Worm (Caenorhabditis elegans) whole organism, mixed stage, embryonic: Measurements from ENCODE around the gene H12I19.115.

Source experiments
- M03D4.4 ChIP-seq: sonication (generic microtip); optimal IDR thresholded peaks from 2 replicates; lab custom pipeline; 2017; ENCODE audit warnings: mild to moderate bottlenecking, missing genetic modification characterization, missing compliant biosample characterization
- bed-3 ChIP-seq: fragments of 200-800 bp; sonication (Bioruptor generic); optimal IDR thresholded peaks from 3 replicates; lab custom pipeline; 2018; ENCODE audit warnings: mild to moderate bottlenecking, missing genetic modification characterization, moderate library complexity, missing compliant biosample characterization
- blmp-1 ChIP-seq: fragments of 150-350 bp; optimal IDR thresholded peaks from 2 replicates; lab custom pipeline; 2014; ENCODE audit warnings: missing biosample characterization, missing genetic modification characterization
- ceh-39 ChIP-seq: fragments of 150-350 bp; optimal IDR thresholded peaks from 2 replicates; lab custom pipeline; 2014; ENCODE audit warnings: missing biosample characterization, missing genetic modification characterization
- ceh-43 ChIP-seq: fragments of 200-800 bp; sonication (Bioruptor generic); optimal IDR thresholded peaks from 2 replicates; lab custom pipeline; 2018; ENCODE audit warnings: mild to moderate bottlenecking, missing genetic modification characterization, moderate library complexity, missing compliant biosample characterization
- ceh-83 ChIP-seq: fragments of 200-800 bp; sonication (Bioruptor generic); optimal IDR thresholded peaks from 2 replicates; lab custom pipeline; 2018; ENCODE audit warnings: mild to moderate bottlenecking, missing genetic modification characterization, missing compliant biosample characterization
- ces-1 ChIP-seq: fragments of 150-350 bp; optimal IDR thresholded peaks from 2 replicates; lab custom pipeline; 2014; ENCODE audit warnings: missing biosample characterization, missing genetic modification reagents, missing genetic modification characterization
- cnd-1 ChIP-seq: fragments of 200-800 bp; sonication (Bioruptor generic); optimal IDR thresholded peaks from 2 replicates; lab custom pipeline; 2018; ENCODE audit warnings: mild to moderate bottlenecking, missing genetic modification characterization, missing compliant biosample characterization
- drap-1 ChIP-seq: fragments of 200-800 bp; sonication (Bioruptor generic); optimal IDR thresholded peaks from 3 replicates; lab custom pipeline; 2018; ENCODE audit warnings: mild to moderate bottlenecking, missing genetic modification characterization, missing compliant biosample characterization
- elt-1 ChIP-seq: sonication (generic microtip); optimal IDR thresholded peaks from 2 replicates; lab custom pipeline; 2017; ENCODE audit warnings: missing genetic modification characterization, mild to moderate bottlenecking, missing compliant biosample characterization, antibody characterized with exemption, moderate library complexity, borderline replicate concordance; ENCODE audit not compliant: insufficient read depth
- elt-3 ChIP-seq: fragments of 150-350 bp; optimal IDR thresholded peaks from 2 replicates; lab custom pipeline; 2014; ENCODE audit warnings: missing biosample characterization, missing genetic modification characterization
- flh-1 ChIP-seq: fragments of 200-800 bp; sonication (Bioruptor generic); optimal IDR thresholded peaks from 2 replicates; lab custom pipeline; 2018; ENCODE audit warnings: mild to moderate bottlenecking, missing genetic modification characterization, moderate library complexity, missing compliant biosample characterization
- ham-2 ChIP-seq: fragments of 200-800 bp; sonication (Bioruptor generic); optimal IDR thresholded peaks from 2 replicates; lab custom pipeline; 2018; ENCODE audit warnings: mild to moderate bottlenecking, missing genetic modification characterization, missing compliant biosample characterization
- hlh-1 ChIP-seq: fragments of 150-350 bp; optimal IDR thresholded peaks from 2 replicates; lab custom pipeline; 2014; ENCODE audit warnings: missing biosample characterization, missing genetic modification reagents, missing genetic modification characterization
- lin-32 ChIP-seq: fragments of 200-800 bp; sonication (Bioruptor generic); optimal IDR thresholded peaks from 2 replicates; lab custom pipeline; 2018; ENCODE audit warnings: mild to moderate bottlenecking, missing genetic modification characterization, missing compliant biosample characterization
- lsy-2 ChIP-seq: fragments of 150-350 bp; optimal IDR thresholded peaks from 2 replicates; lab custom pipeline; 2014; ENCODE audit warnings: missing biosample characterization, missing genetic modification characterization
- mep-1 ChIP-seq: fragments of 150-350 bp; optimal IDR thresholded peaks from 2 replicates; lab custom pipeline; 2017; ENCODE audit warnings: missing biosample characterization, missing genetic modification reagents, missing genetic modification characterization, inconsistent platforms
- mls-2 ChIP-seq: sonication (generic microtip); optimal IDR thresholded peaks from 2 replicates; lab custom pipeline; 2016; ENCODE audit warnings: mild to moderate bottlenecking, missing genetic modification characterization, moderate library complexity, missing compliant biosample characterization
- nhr-12 ChIP-seq: fragments of 150-350 bp; optimal IDR thresholded peaks from 2 replicates; lab custom pipeline; 2014; ENCODE audit warnings: missing biosample characterization, missing genetic modification characterization
- nhr-2 ChIP-seq: fragments of 150-350 bp; optimal IDR thresholded peaks from 2 replicates; lab custom pipeline; 2014; ENCODE audit warnings: missing biosample characterization, missing genetic modification characterization
- nhr-237 ChIP-seq: fragments of 150-350 bp; optimal IDR thresholded peaks from 2 replicates; lab custom pipeline; 2014; ENCODE audit warnings: missing biosample characterization, missing genetic modification characterization
- nhr-76 ChIP-seq: sonication (generic microtip); optimal IDR thresholded peaks from 2 replicates; lab custom pipeline; 2017; ENCODE audit warnings: missing biosample characterization, missing genetic modification characterization
- pha-4 ChIP-seq: fragments of 150-350 bp; optimal IDR thresholded peaks from 2 replicates; lab custom pipeline; 2018; ENCODE audit warnings: missing biosample characterization, missing genetic modification reagents, missing genetic modification characterization
- sem-2 ChIP-seq: fragments of 200-800 bp; sonication (Bioruptor generic); optimal IDR thresholded peaks from 2 replicates; lab custom pipeline; 2018; ENCODE audit warnings: mild to moderate bottlenecking, missing genetic modification characterization, missing compliant biosample characterization
- sptf-1 ChIP-seq: sonication (generic microtip); optimal IDR thresholded peaks from 2 replicates; lab custom pipeline; 2017; ENCODE audit warnings: mild to moderate bottlenecking, missing genetic modification characterization, moderate library complexity, missing compliant biosample characterization
- tbx-8 ChIP-seq: fragments of 200-800 bp; sonication (Bioruptor generic); optimal IDR thresholded peaks from 2 replicates; lab custom pipeline; 2018; ENCODE audit warnings: mild to moderate bottlenecking, missing genetic modification characterization, moderate library complexity, missing compliant biosample characterization
- unc-120 ChIP-seq: sonication (generic microtip); optimal IDR thresholded peaks from 2 replicates; lab custom pipeline; 2017; ENCODE audit warnings: missing genetic modification characterization, missing compliant biosample characterization; ENCODE audit not compliant: poor library complexity, severe bottlenecking
- unc-39 ChIP-seq: fragments of 150-350 bp; optimal IDR thresholded peaks from 2 replicates; lab custom pipeline; 2014; ENCODE audit warnings: missing biosample characterization, missing genetic modification characterization
- unc-62 ChIP-seq: fragments of 150-350 bp; optimal IDR thresholded peaks from 2 replicates; lab custom pipeline; 2014; ENCODE audit warnings: missing biosample characterization, missing genetic modification reagents, missing genetic modification characterization
- zip-8 ChIP-seq: fragments of 150-350 bp; optimal IDR thresholded peaks from 2 replicates; lab custom pipeline; 2014; ENCODE audit warnings: missing biosample characterization, missing genetic modification characterization
- ztf-11 ChIP-seq: fragments of 150-350 bp; optimal IDR thresholded peaks from 2 replicates; lab custom pipeline; 2014; ENCODE audit warnings: missing biosample characterization, missing genetic modification characterization

The H12I19.115 gene

ce11 chrIV:14091242-14091641 is 36.4 kb downstream of the H12I19.115 start, which contains the start of gene noah-2:
Gene noah-2, plus strand, starts transcription at chrIV:14091254.
- TF ChIP-seq mep-1 (tag; lab: Kevin White, UChicago) (no peak), mls-2 (tag; lab: Kevin White, UChicago) (no peak), unc-39 (tag; lab: Kevin White, UChicago) (no peak), bed-3 (GFP tag; lab: Kevin White, UChicago) (no peak), pha-4 (tag; lab: Kevin White, UChicago) (no peak), ztf-11 (no peak), nhr-237 (no peak), elt-1 (tag; lab: Kevin White, UChicago) (no peak), M03D4.4 (tag; lab: Kevin White, UChicago) (no peak), nhr-76 (tag; lab: Kevin White, UChicago) (no peak), tbx-8 (no peak), ceh-83 (GFP tag; lab: Kevin White, UChicago) (no peak), cnd-1 (tag; lab: Kevin White, UChicago) (no peak), nhr-12 (tag; lab: Kevin White, UChicago) (no peak), elt-3 (no peak), zip-8 (tag; lab: Kevin White, UChicago) (no peak), unc-120 (tag; lab: Kevin White, UChicago) (no peak), ceh-43 (no peak), hlh-1 (tag; lab: Kevin White, UChicago) (no peak)

DNA sequence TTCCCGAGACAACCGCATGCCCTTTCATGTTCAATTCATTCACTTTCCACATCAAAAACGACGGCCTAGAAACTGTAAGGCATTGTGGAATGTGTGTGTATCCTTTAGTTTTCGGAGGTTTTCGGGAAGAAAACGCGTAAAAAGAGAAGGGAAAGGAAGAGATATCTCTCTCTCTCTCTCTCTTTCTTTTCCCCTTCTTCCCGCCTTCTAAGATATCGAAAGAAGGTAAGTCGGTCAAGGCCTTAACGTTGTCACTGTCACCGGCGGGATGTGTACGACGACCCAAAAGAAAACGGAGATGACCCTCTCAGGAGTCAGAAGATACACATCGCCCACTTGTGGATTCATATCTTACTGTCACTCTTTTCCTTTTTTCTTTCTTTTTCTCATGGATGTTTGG is 37.9 kb downstream of the H12I19.115 start:
- TF ChIP-seq lin-32 (GFP tag; lab: Kevin White, UChicago) (no peak), flh-1 (GFP tag; lab: Kevin White, UChicago) (no peak), nhr-2 (tag; lab: Kevin White, UChicago) (peak; percentile 62), elt-1 (tag; lab: Kevin White, UChicago) (peak; percentile 59), unc-62 (GFP tag; lab: Kevin White, UChicago) (peak; percentile 35), blmp-1 (tag; lab: Kevin White, UChicago) (peak; percentile 90), nhr-237 (no peak), drap-1 (GFP tag; lab: Kevin White, UChicago) (no peak), pha-4 (tag; lab: Kevin White, UChicago) (no peak)

- TF ChIP-seq ztf-11, result no peak
- peak; percentile 77 for TF ChIP-seq elt-1 (tag; lab: Kevin White, UChicago)
These were observed 41.3 kb downstream of the H12I19.115 start for ce11 chrIV:14086395-14086794.

ce11 chrIV:14083505-14083904 is 44.1 kb downstream of the H12I19.115 start, which contains the start of gene F52B11.2:
Gene F52B11.2, plus strand, starts transcription at chrIV:14083568.
- TF ChIP-seq elt-3 (no peak), lin-32 (GFP tag; lab: Kevin White, UChicago) (no peak), ces-1 (GFP tag; lab: Kevin White, UChicago) (no peak), pha-4 (tag; lab: Kevin White, UChicago) (no peak), M03D4.4 (tag; lab: Kevin White, UChicago) (no peak), nhr-237 (no peak), nhr-76 (tag; lab: Kevin White, UChicago) (no peak), ham-2 (GFP tag; lab: Kevin White, UChicago) (no peak), cnd-1 (tag; lab: Kevin White, UChicago) (no peak), lsy-2 (tag; lab: Kevin White, UChicago) (no peak), sptf-1 (tag; lab: Kevin White, UChicago) (no peak), ceh-39 (tag; lab: Kevin White, UChicago) (no peak), unc-39 (tag; lab: Kevin White, UChicago) (no peak), sem-2 (GFP tag; lab: Kevin White, UChicago) (no peak)
- TF ChIP-seq, all 35 proteins: peak for 0

ce11 chrIV:14082956-14083355 is 44.7 kb downstream of the H12I19.115 start:
- TF ChIP-seq ham-2 (GFP tag; lab: Kevin White, UChicago), result no peak
- TF ChIP-seq elt-1 (tag; lab: Kevin White, UChicago), result peak; percentile 10
